Worm (Caenorhabditis elegans) whole organism, L3 larva: ENCODE data around the gene F17C11.4.

Experiments used
- R02D3.7 ChIP-seq: fragments of 150-350 bp; optimal IDR thresholded peaks from 2 replicates; lab custom pipeline; 2014; ENCODE audit warnings: missing biosample characterization, missing genetic modification characterization
- ZK546.5 ChIP-seq: sonication (generic microtip); optimal IDR thresholded peaks from 2 replicates; lab custom pipeline; 2017; ENCODE audit warnings: missing biosample characterization, missing genetic modification characterization
- aly-2 ChIP-seq: fragments of 150-350 bp; optimal IDR thresholded peaks from 2 replicates; lab custom pipeline; 2014; ENCODE audit warnings: missing biosample characterization, missing genetic modification characterization
- ama-1 ChIP-seq: fragments of 150-350 bp; optimal IDR thresholded peaks from 2 replicates; lab custom pipeline; 2018
- ceh-16 ChIP-seq: sonication (generic microtip); optimal IDR thresholded peaks from 2 replicates; lab custom pipeline; 2017; ENCODE audit warnings: missing biosample characterization, missing genetic modification characterization
- ceh-28 ChIP-seq: fragments of 150-350 bp; optimal IDR thresholded peaks from 2 replicates; lab custom pipeline; 2014; ENCODE audit warnings: missing biosample characterization, missing genetic modification reagents, missing genetic modification characterization
- ceh-82 ChIP-seq: fragments of 150-350 bp; optimal IDR thresholded peaks from 2 replicates; lab custom pipeline; 2014; ENCODE audit warnings: missing biosample characterization, missing genetic modification characterization
- ceh-9 ChIP-seq: sonication (generic microtip); optimal IDR thresholded peaks from 2 replicates; lab custom pipeline; 2018; ENCODE audit warnings: missing biosample characterization, missing genetic modification characterization
- daf-12 ChIP-seq: fragments of 150-350 bp; optimal IDR thresholded peaks from 2 replicates; lab custom pipeline; 2014; ENCODE audit warnings: missing biosample characterization, missing genetic modification reagents, missing genetic modification characterization
- egl-27 ChIP-seq: sonication (generic microtip); optimal IDR thresholded peaks from 4 replicates; lab custom pipeline; 2017; ENCODE audit warnings: missing biosample characterization, missing genetic modification reagents, missing genetic modification characterization
- egl-5 ChIP-seq: fragments of 150-350 bp; optimal IDR thresholded peaks from 2 replicates; lab custom pipeline; 2017; ENCODE audit warnings: missing biosample characterization, missing genetic modification reagents, missing genetic modification characterization, inconsistent platforms
- elt-1 ChIP-seq: fragments of 150-350 bp; optimal IDR thresholded peaks from 2 replicates; lab custom pipeline; 2014; ENCODE audit warnings: missing biosample characterization, missing genetic modification characterization
- elt-2 ChIP-seq: sonication (generic microtip); optimal IDR thresholded peaks from 2 replicates; lab custom pipeline; 2016; ENCODE audit warnings: missing genetic modification reagents, mild to moderate bottlenecking, missing genetic modification characterization, missing compliant biosample characterization
- elt-3 ChIP-seq, 3 experiments: fragments of 150-350 bp in 1 of 3; sonication (generic microtip) in 2 of 3; optimal IDR thresholded peaks; 2 replicates in 2 of 3; 4 replicates in 1 of 3; lab custom pipeline; 2014 to 2017; ENCODE audit warnings: missing biosample characterization in 3 of 3, missing genetic modification characterization in 3 of 3
- eor-1 ChIP-seq, 2 experiments: fragments of 150-350 bp; optimal IDR thresholded peaks; 2 replicates each; lab custom pipeline; 2014 to 2018; ENCODE audit warnings: missing biosample characterization in 2 of 2, missing genetic modification characterization in 2 of 2
- fkh-10 ChIP-seq: sonication (generic microtip); optimal IDR thresholded peaks from 2 replicates; lab custom pipeline; 2017; ENCODE audit warnings: missing biosample characterization, missing genetic modification reagents, missing genetic modification characterization
- fkh-2 ChIP-seq: fragments of 150-350 bp; optimal IDR thresholded peaks from 2 replicates; lab custom pipeline; 2014; ENCODE audit warnings: missing biosample characterization, missing genetic modification reagents, missing genetic modification characterization
- fos-1 ChIP-seq: fragments of 150-350 bp; optimal IDR thresholded peaks from 2 replicates; lab custom pipeline; 2014; ENCODE audit warnings: missing biosample characterization, missing genetic modification characterization
- hmg-11 ChIP-seq: sonication (generic microtip); optimal IDR thresholded peaks from 2 replicates; lab custom pipeline; 2016; ENCODE audit warnings: missing genetic modification characterization, missing compliant biosample characterization
- jun-1 ChIP-seq: fragments of 150-350 bp; optimal IDR thresholded peaks from 2 replicates; lab custom pipeline; 2014; ENCODE audit warnings: missing biosample characterization, missing genetic modification reagents, missing genetic modification characterization
- lin-15B ChIP-seq: fragments of 150-350 bp; optimal IDR thresholded peaks from 2 replicates; lab custom pipeline; 2014; ENCODE audit warnings: missing biosample characterization, missing genetic modification characterization
- lin-39 ChIP-seq: fragments of 150-350 bp; optimal IDR thresholded peaks from 2 replicates; lab custom pipeline; 2018; ENCODE audit warnings: missing biosample characterization, missing genetic modification reagents, missing genetic modification characterization
- lsy-12 ChIP-seq: sonication (generic microtip); optimal IDR thresholded peaks from 2 replicates; lab custom pipeline; 2016; ENCODE audit warnings: mild to moderate bottlenecking, missing genetic modification characterization, missing compliant biosample characterization
- mdl-1 ChIP-seq: fragments of 150-350 bp; optimal IDR thresholded peaks from 2 replicates; lab custom pipeline; 2014; ENCODE audit warnings: missing biosample characterization, missing genetic modification characterization
- mml-1 ChIP-seq: fragments of 150-350 bp; sonication (generic microtip); optimal IDR thresholded peaks from 3 replicates; lab custom pipeline; 2014; ENCODE audit warnings: missing biosample characterization, missing genetic modification characterization
- nfya-1 ChIP-seq: sonication (generic microtip); optimal IDR thresholded peaks from 2 replicates; lab custom pipeline; 2017; ENCODE audit warnings: missing genetic modification characterization, mild to moderate bottlenecking, missing compliant biosample characterization, antibody characterized with exemption, moderate library complexity; ENCODE audit not compliant: insufficient read depth
- nhr-11 ChIP-seq: fragments of 150-350 bp; optimal IDR thresholded peaks from 2 replicates; lab custom pipeline; 2014; ENCODE audit warnings: missing biosample characterization, missing genetic modification characterization
- nhr-12 ChIP-seq: fragments of 150-350 bp; optimal IDR thresholded peaks from 2 replicates; lab custom pipeline; 2014; ENCODE audit warnings: missing biosample characterization, missing genetic modification characterization
- nhr-23 ChIP-seq: fragments of 150-350 bp; optimal IDR thresholded peaks from 2 replicates; lab custom pipeline; 2014; ENCODE audit warnings: missing biosample characterization, missing genetic modification reagents, missing genetic modification characterization
- nhr-237 ChIP-seq: fragments of 150-350 bp; optimal IDR thresholded peaks from 2 replicates; lab custom pipeline; 2014; ENCODE audit warnings: missing biosample characterization, missing genetic modification characterization
- nhr-25 ChIP-seq: sonication (generic microtip); optimal IDR thresholded peaks from 2 replicates; lab custom pipeline; 2017; ENCODE audit warnings: missing biosample characterization, missing genetic modification characterization
- nhr-28 ChIP-seq: fragments of 150-350 bp; optimal IDR thresholded peaks from 2 replicates; lab custom pipeline; 2014; ENCODE audit warnings: missing biosample characterization, missing genetic modification characterization
- nhr-43 ChIP-seq: sonication (generic microtip); optimal IDR thresholded peaks from 2 replicates; lab custom pipeline; 2016; ENCODE audit warnings: mild to moderate bottlenecking, missing genetic modification characterization, missing compliant biosample characterization; ENCODE audit not compliant: poor library complexity, severe bottlenecking
- nhr-67 ChIP-seq: fragments of 150-350 bp; optimal IDR thresholded peaks from 2 replicates; lab custom pipeline; 2014; ENCODE audit warnings: missing biosample characterization, missing genetic modification characterization
- nhr-76 ChIP-seq: fragments of 150-350 bp; sonication (generic microtip); optimal IDR thresholded peaks from 5 replicates; lab custom pipeline; 2014; ENCODE audit warnings: missing biosample characterization, missing genetic modification characterization
- nhr-77 ChIP-seq: fragments of 150-350 bp; optimal IDR thresholded peaks from 2 replicates; lab custom pipeline; 2014; ENCODE audit warnings: missing biosample characterization, missing genetic modification characterization
- pha-4 ChIP-seq: fragments of 150-350 bp; optimal IDR thresholded peaks from 2 replicates; lab custom pipeline; 2014; ENCODE audit warnings: missing biosample characterization, missing genetic modification reagents, missing genetic modification characterization
- pqm-1 ChIP-seq: fragments of 150-350 bp; optimal IDR thresholded peaks from 2 replicates; lab custom pipeline; 2017; ENCODE audit warnings: missing biosample characterization, missing genetic modification characterization, inconsistent platforms
- sea-2 ChIP-seq: fragments of 150-350 bp; sonication (generic microtip); optimal IDR thresholded peaks from 4 replicates; lab custom pipeline; 2014; ENCODE audit warnings: missing biosample characterization, missing genetic modification reagents, missing genetic modification characterization
- skn-1 ChIP-seq: fragments of 150-350 bp; optimal IDR thresholded peaks from 2 replicates; lab custom pipeline; 2014; ENCODE audit warnings: missing biosample characterization, missing genetic modification characterization
- snpc-4 ChIP-seq: fragments of 150-350 bp; optimal IDR thresholded peaks from 2 replicates; lab custom pipeline; 2014; ENCODE audit warnings: missing biosample characterization, missing genetic modification characterization
- tbx-2 ChIP-seq: sonication (generic microtip); optimal IDR thresholded peaks from 2 replicates; lab custom pipeline; 2016; ENCODE audit warnings: mild to moderate bottlenecking, missing genetic modification characterization, missing compliant biosample characterization
- unc-39 ChIP-seq: sonication (generic microtip); optimal IDR thresholded peaks from 4 replicates; lab custom pipeline; 2017; ENCODE audit warnings: missing biosample characterization, missing genetic modification characterization
- unc-62 ChIP-seq: fragments of 150-350 bp; sonication (generic microtip); optimal IDR thresholded peaks from 4 replicates; lab custom pipeline; 2014; ENCODE audit warnings: missing biosample characterization, missing genetic modification reagents, missing genetic modification characterization
- zag-1 ChIP-seq: fragments of 150-350 bp; optimal IDR thresholded peaks from 2 replicates; lab custom pipeline; 2014; ENCODE audit warnings: missing biosample characterization, missing genetic modification characterization
- ztf-11 ChIP-seq: fragments of 150-350 bp; optimal IDR thresholded peaks from 2 replicates; lab custom pipeline; 2014; ENCODE audit warnings: missing biosample characterization, missing genetic modification characterization
- ztf-4 ChIP-seq: fragments of 150-350 bp; optimal IDR thresholded peaks from 2 replicates; lab custom pipeline; 2014; ENCODE audit warnings: missing biosample characterization, missing genetic modification characterization

The F17C11.4 gene

ce11 chrV:10951655-10952278 is at the start of gene F17C11.4:
TSS of gene F17C11.4 (plus strand) at chrV:10951860.
- TF ChIP-seq fkh-10: peak; percentile 9
- TF ChIP-seq snpc-4: peak; percentile 51
- TF ChIP-seq pha-4 (tag; lab: Kevin White, UChicago): peak; percentile 43
- no peak for TF ChIP-seq ztf-4 (tag; lab: Kevin White, UChicago)
- TF ChIP-seq eor-1 (tag; optimal IDR thresholded peaks at IDR 0.05; lab: Kevin White, UChicago): no peak
- TF ChIP-seq ztf-11 (tag; lab: Kevin White, UChicago): no peak
- TF ChIP-seq nhr-23 (tag; lab: Kevin White, UChicago): peak; percentile 57
- peak; percentile 53 for TF ChIP-seq unc-62
- no peak for TF ChIP-seq ceh-9 (tag; lab: Kevin White, UChicago)
- peak; percentile 43 for TF ChIP-seq lsy-12 (tag; lab: Kevin White, UChicago)
- no peak for TF ChIP-seq unc-39 (tag; lab: Kevin White, UChicago)
- TF ChIP-seq ceh-16 (tag; lab: Kevin White, UChicago): no peak
- TF ChIP-seq fos-1 (tag; lab: Kevin White, UChicago): peak; percentile 14
- TF ChIP-seq ama-1: peak; percentile 46
- no peak for TF ChIP-seq nhr-67
- peak; percentile 83 for TF ChIP-seq elt-2
- TF ChIP-seq daf-12 (tag; lab: Kevin White, UChicago): no peak
- no peak for TF ChIP-seq mml-1
- peak; percentile 47 for TF ChIP-seq nhr-11 (tag; lab: Kevin White, UChicago)
- TF ChIP-seq sea-2 (GFP tag; lab: Kevin White, UChicago): no peak
- TF ChIP-seq lin-39 (tag; lab: Kevin White, UChicago): peak; percentile 0
- peak; percentile 80 for TF ChIP-seq jun-1
- TF ChIP-seq nhr-28 (tag; lab: Kevin White, UChicago): no peak
- peak; percentile 1 for TF ChIP-seq lin-15B (tag; lab: Kevin White, UChicago)
- peak; percentile 87 for TF ChIP-seq nhr-25 (tag; lab: Kevin White, UChicago)
- TF ChIP-seq nhr-77 (tag; lab: Kevin White, UChicago): no peak
- TF ChIP-seq pqm-1 (tag; lab: Kevin White, UChicago): no peak
- no peak for TF ChIP-seq ceh-82
- no peak for TF ChIP-seq egl-27 (tag; lab: Kevin White, UChicago)
- TF ChIP-seq tbx-2: peak; percentile 28
- no peak for TF ChIP-seq ZK546.5 (tag; lab: Kevin White, UChicago)
- no peak for TF ChIP-seq elt-1
- TF ChIP-seq elt-3 (tag; optimal IDR thresholded peaks at IDR 0.05; lab: Kevin White, UChicago): no peak
- peak; percentile 74 for TF ChIP-seq hmg-11 (tag; lab: Kevin White, UChicago)
- no peak for TF ChIP-seq nhr-76 (tag; lab: Kevin White, UChicago)
- TF ChIP-seq nhr-237 (tag; lab: Kevin White, UChicago): no peak
- peak; percentile 75 for TF ChIP-seq nfya-1 (tag; lab: Kevin White, UChicago)
- TF ChIP-seq egl-5 (tag; lab: Kevin White, UChicago): peak; percentile 81
- peak; percentile 88 for TF ChIP-seq nhr-43 (tag; lab: Kevin White, UChicago)
- no peak for TF ChIP-seq fkh-2 (tag; lab: Kevin White, UChicago)
- no peak for TF ChIP-seq zag-1 (tag; lab: Kevin White, UChicago)
- no peak for TF ChIP-seq aly-2
- TF ChIP-seq nhr-12: no peak
- TF ChIP-seq mdl-1 (tag; lab: Kevin White, UChicago): no peak
- TF ChIP-seq ceh-28 (tag; lab: Kevin White, UChicago): no peak
- no peak for TF ChIP-seq R02D3.7 (tag; lab: Kevin White, UChicago)
- TF ChIP-seq skn-1: no peak
